Fruit fly (Drosophila melanogaster): ENCODE data around the gene Kap-alpha3.

Kap-alpha3 gene

dm6 chr3R:9533181-9534124, 44.1 kb downstream of the Kap-alpha3 start (continued):
- TF ChIP-seq CoRest (tag; optimal IDR thresholded peaks at IDR 0.05) (peak; percentile 98), Ets65A (GFP tag) (peak; percentile 98), lola (GFP tag; optimal IDR thresholded peaks at IDR 0.05) (peak in 1 of 3 experiments; percentile 95), ERR (GFP tag; optimal IDR thresholded peaks at IDR 0.05) (peak; percentile 86), Bteb2 (GFP tag; optimal IDR thresholded peaks at IDR 0.05) (peak; percentile 88), Awh (GFP tag; IDR thresholded peaks at IDR 0.05) (peak; percentile 66; the same call in 1 of the 2 replicates), CG12155 (GFP tag; optimal IDR thresholded peaks at IDR 0.05) (peak; percentile 93), phol (tag; optimal IDR thresholded peaks at IDR 0.05) (peak; percentile 96), nerfin-1 (tag; optimal IDR thresholded peaks at IDR 0.05) (peak; percentile 94), CG6791 (GFP tag; IDR thresholded peaks at IDR 0.05; ENCODE audit: partially characterized antibody) (no peak), Atf-2 (GFP tag; optimal IDR thresholded peaks at IDR 0.05) (peak; percentile 90), Hr78 (GFP tag; optimal IDR thresholded peaks at IDR 0.05) (peak in 1 of 2 experiments; percentile 94), CG15696 (tag; optimal IDR thresholded peaks at IDR 0.05) (peak; percentile 71), tna (GFP tag; IDR thresholded peaks at IDR 0.05; ENCODE audit: partially characterized antibody) (no peak), ewg (GFP tag; optimal IDR thresholded peaks at IDR 0.05) (peak; percentile 91), tup (GFP tag; optimal IDR thresholded peaks at IDR 0.05) (peak; percentile 65), CTCF (GFP tag; optimal IDR thresholded peaks at IDR 0.05) (peak; percentile 71), CG14965 (GFP tag; optimal IDR thresholded peaks at IDR 0.05; ENCODE audit: borderline replicate concordance) (no peak), Optix (GFP tag; IDR thresholded peaks at IDR 0.05) (peak; percentile 84), CG1233 (GFP tag; optimal IDR thresholded peaks at IDR 0.05) (peak; percentile 96), Hsf (GFP tag; optimal IDR thresholded peaks at IDR 0.05) (peak; percentile 96), bowl (GFP tag; IDR thresholded peaks at IDR 0.05) (peak; percentile 40; the same call in 1 of the 2 replicates), fd3F (GFP tag; optimal IDR thresholded peaks at IDR 0.05) (peak; percentile 94), CG10462 (GFP tag; optimal IDR thresholded peaks at IDR 0.05) (peak; percentile 86), gsb-n (tag; optimal IDR thresholded peaks at IDR 0.05) (peak; percentile 91), dmrt99B (tag; optimal IDR thresholded peaks at IDR 0.05) (peak; percentile 98), GATAe (GFP tag; conservative IDR thresholded peaks at IDR 0.05) (0 out of 2 replicates have a peak, but pooled peaks have one; percentile 15), Deaf1 (tag; optimal IDR thresholded peaks at IDR 0.05) (peak; percentile 81), nau (GFP tag; optimal IDR thresholded peaks at IDR 0.05) (peak; percentile 98), Fer3 (tag; optimal IDR thresholded peaks at IDR 0.05) (peak; percentile 89), CG17361 (GFP tag; IDR thresholded peaks at IDR 0.05) (peak; percentile 99), hth (optimal IDR thresholded peaks at IDR 0.05) (no peak), CG18476 (GFP tag; optimal IDR thresholded peaks at IDR 0.05) (peak; percentile 96), tll (GFP tag; optimal IDR thresholded peaks at IDR 0.05) (peak in 1 of 2 experiments; percentile 38), tin (GFP tag; optimal IDR thresholded peaks at IDR 0.05) (peak; percentile 94), CG17385 (GFP tag; optimal IDR thresholded peaks at IDR 0.05) (peak; percentile 93), CG8388 (GFP tag; optimal IDR thresholded peaks at IDR 0.05) (peak; percentile 93), CG6854 (GFP tag; optimal IDR thresholded peaks at IDR 0.05) (peak; percentile 97), gro (GFP tag; optimal IDR thresholded peaks at IDR 0.05) (peak; percentile 92), ttk (GFP tag; IDR thresholded peaks at IDR 0.05) (peak; percentile 78), Side (GFP tag; optimal IDR thresholded peaks at IDR 0.05) (peak; percentile 90), CG7963 (GFP tag; IDR thresholded peaks at IDR 0.05; ENCODE audit: partially characterized antibody) (0 out of 3 replicates have a peak, but pooled peaks have one; percentile 17), Meics (GFP tag; optimal IDR thresholded peaks at IDR 0.05) (peak; percentile 98), CG7271 (tag; optimal IDR thresholded peaks at IDR 0.05) (peak; percentile 46), CG13894 (tag; optimal IDR thresholded peaks at IDR 0.05) (peak; percentile 87), zen2 (GFP tag; IDR thresholded peaks at IDR 0.05; ENCODE audit: partially characterized antibody) (no peak; the same call in 2 of the 3 replicates), oc (tag; optimal IDR thresholded peaks at IDR 0.05) (peak; percentile 62)

Data from whole organism, embryonic.